Worm (Caenorhabditis elegans) whole organism, L3 larva: ENCODE data around the gene F36H5.8.

Experiments used
- fkh-10 ChIP-seq: sonication (generic microtip); optimal IDR thresholded peaks from 2 replicates; lab custom pipeline; 2017; ENCODE audit warnings: missing biosample characterization, missing genetic modification reagents, missing genetic modification characterization
- fos-1 ChIP-seq: fragments of 150-350 bp; optimal IDR thresholded peaks from 2 replicates; lab custom pipeline; 2014; ENCODE audit warnings: missing biosample characterization, missing genetic modification characterization
- jun-1 ChIP-seq: fragments of 150-350 bp; optimal IDR thresholded peaks from 2 replicates; lab custom pipeline; 2014; ENCODE audit warnings: missing biosample characterization, missing genetic modification reagents, missing genetic modification characterization
- nhr-11 ChIP-seq: fragments of 150-350 bp; optimal IDR thresholded peaks from 2 replicates; lab custom pipeline; 2014; ENCODE audit warnings: missing biosample characterization, missing genetic modification characterization
- nhr-237 ChIP-seq: fragments of 150-350 bp; optimal IDR thresholded peaks from 2 replicates; lab custom pipeline; 2014; ENCODE audit warnings: missing biosample characterization, missing genetic modification characterization
- nhr-25 ChIP-seq: sonication (generic microtip); optimal IDR thresholded peaks from 2 replicates; lab custom pipeline; 2017; ENCODE audit warnings: missing biosample characterization, missing genetic modification characterization
- nhr-28 ChIP-seq: fragments of 150-350 bp; optimal IDR thresholded peaks from 2 replicates; lab custom pipeline; 2014; ENCODE audit warnings: missing biosample characterization, missing genetic modification characterization
- unc-39 ChIP-seq: sonication (generic microtip); optimal IDR thresholded peaks from 4 replicates; lab custom pipeline; 2017; ENCODE audit warnings: missing biosample characterization, missing genetic modification characterization
- unc-62 ChIP-seq: fragments of 150-350 bp; sonication (generic microtip); optimal IDR thresholded peaks from 4 replicates; lab custom pipeline; 2014; ENCODE audit warnings: missing biosample characterization, missing genetic modification reagents, missing genetic modification characterization
- ztf-11 ChIP-seq: fragments of 150-350 bp; optimal IDR thresholded peaks from 2 replicates; lab custom pipeline; 2014; ENCODE audit warnings: missing biosample characterization, missing genetic modification characterization
- ztf-4 ChIP-seq: fragments of 150-350 bp; optimal IDR thresholded peaks from 2 replicates; lab custom pipeline; 2014; ENCODE audit warnings: missing biosample characterization, missing genetic modification characterization

- TF ChIP-seq nhr-28 (tag; lab: Kevin White, UChicago) (no peak), unc-39 (no peak), jun-1 (no peak), nhr-11 (tag; lab: Kevin White, UChicago) (no peak), nhr-25 (tag; lab: Kevin White, UChicago) (no peak), fkh-10 (GFP tag; lab: Kevin White, UChicago) (no peak), unc-62 (GFP tag; lab: Kevin White, UChicago) (no peak), ztf-4 (tag; lab: Kevin White, UChicago) (no peak), nhr-237 (tag; lab: Kevin White, UChicago) (no peak), ztf-11 (tag; lab: Kevin White, UChicago) (no peak), fos-1 (tag; lab: Kevin White, UChicago) (no peak)
Observed at ce11 chrII:1706385-1706784, 44.1 kb downstream of the F36H5.8 start, which contains the start of gene sdz-18.
